Worm (Caenorhabditis elegans) whole organism, young adult: ENCODE data around the gene dct-8.

ENCODE experiments used
- B0035.1 ChIP-seq: sonication (generic microtip); optimal IDR thresholded peaks from 2 replicates; lab custom pipeline; 2016; ENCODE audit warnings: missing genetic modification characterization, mild to moderate bottlenecking, missing compliant biosample characterization, missing genotype, missing genetic modification reagents
- B0261.1 ChIP-seq: sonication (generic microtip); optimal IDR thresholded peaks from 2 replicates; lab custom pipeline; 2016; ENCODE audit warnings: mild to moderate bottlenecking, missing genetic modification characterization, moderate library complexity, missing compliant biosample characterization
- C06A6.2 ChIP-seq: fragments of 200-800 bp; sonication (Bioruptor generic); conservative IDR thresholded peaks from 2 replicates; pipeline ENCODE4 v1.3.6; 2022; ENCODE audit warnings: missing genetic modification characterization, missing compliant biosample characterization
- F33H1.4 ChIP-seq: fragments of 200-800 bp; sonication (Bioruptor generic); IDR thresholded peaks from 2 replicates; pipeline ENCODE4 v1.3.6; 2022; ENCODE audit warnings: missing genetic modification reagents, missing genetic modification characterization, missing compliant biosample characterization
- F39B2.1 ChIP-seq: fragments of 200-800 bp; sonication (Bioruptor generic); IDR thresholded peaks from 2 replicates; pipeline ENCODE4 v1.3.6; 2022; ENCODE audit warnings: missing genetic modification reagents, missing genetic modification characterization, missing compliant biosample characterization
- F57C9.4 ChIP-seq: sonication (generic microtip); optimal IDR thresholded peaks from 2 replicates; lab custom pipeline; 2017; ENCODE audit warnings: mild to moderate bottlenecking, missing genetic modification characterization, missing compliant biosample characterization
- akir-1 ChIP-seq: fragments of 200-800 bp; sonication (Bioruptor generic); optimal IDR thresholded peaks from 2 replicates; lab custom pipeline; 2018; ENCODE audit warnings: mild to moderate bottlenecking, missing genetic modification characterization, moderate library complexity, missing compliant biosample characterization
- atf-7 ChIP-seq: sonication (generic microtip); optimal IDR thresholded peaks from 2 replicates; lab custom pipeline; 2017; ENCODE audit warnings: mild to moderate bottlenecking, missing genetic modification characterization, missing compliant biosample characterization
- dox-1 ChIP-seq: fragments of 200-800 bp; sonication (Bioruptor generic); IDR thresholded peaks from 2 replicates; pipeline ENCODE4 v1.3.6; 2022; ENCODE audit warnings: missing genetic modification reagents, missing genetic modification characterization, missing compliant biosample characterization
- dpff-1 ChIP-seq: sonication (generic microtip); optimal IDR thresholded peaks from 2 replicates; lab custom pipeline; 2017; ENCODE audit warnings: mild to moderate bottlenecking, missing genetic modification characterization, missing compliant biosample characterization
- efl-1 ChIP-seq: fragments of 150-350 bp; optimal IDR thresholded peaks from 2 replicates; lab custom pipeline; 2014; ENCODE audit warnings: missing biosample characterization, missing genetic modification reagents, missing genetic modification characterization
- ekl-4 ChIP-seq: fragments of 200-800 bp; sonication (Bioruptor generic); IDR thresholded peaks from 2 replicates; pipeline ENCODE4 v1.3.6; 2022; ENCODE audit warnings: missing genetic modification reagents, missing genetic modification characterization, missing compliant biosample characterization
- gei-17 ChIP-seq: fragments of 200-800 bp; sonication (Bioruptor generic); optimal IDR thresholded peaks from 2 replicates; lab custom pipeline; 2018; ENCODE audit warnings: mild to moderate bottlenecking, missing genetic modification characterization, missing compliant biosample characterization
- hlh-12 ChIP-seq: sonication (generic microtip); optimal IDR thresholded peaks from 2 replicates; lab custom pipeline; 2016; ENCODE audit warnings: missing genetic modification characterization, missing compliant biosample characterization
- hlh-26 ChIP-seq: fragments of 200-800 bp; sonication (Bioruptor generic); conservative IDR thresholded peaks from 2 replicates; pipeline ENCODE4 v1.3.6; 2022; ENCODE audit warnings: missing genetic modification reagents, missing genetic modification characterization, missing compliant biosample characterization
- lag-1 ChIP-seq: fragments of 200-800 bp; sonication (Bioruptor generic); IDR thresholded peaks from 2 replicates; pipeline ENCODE4 v1.3.6; 2022; ENCODE audit warnings: missing genetic modification reagents, missing genetic modification characterization, missing compliant biosample characterization
- let-607 ChIP-seq, 2 experiments: fragments of 200-800 bp in 1 of 2; sonication (Bioruptor generic) in 1 of 2; sonication (generic microtip) in 1 of 2; optimal IDR thresholded peaks; 2 replicates each; lab custom pipeline; 2016 to 2018; ENCODE audit warnings: mild to moderate bottlenecking in 2 of 2, missing compliant biosample characterization in 2 of 2, missing genetic modification characterization in 2 of 2, moderate library complexity in 2 of 2, missing genotype in 1 of 2
- lin-26 ChIP-seq: fragments of 200-800 bp; sonication (Bioruptor generic); IDR thresholded peaks from 2 replicates; pipeline ENCODE4 v1.3.6; 2022; ENCODE audit warnings: missing genetic modification reagents, missing genetic modification characterization, missing compliant biosample characterization
- lin-54 ChIP-seq: fragments of 200-800 bp; sonication (Bioruptor generic); optimal IDR thresholded peaks from 2 replicates; lab custom pipeline; 2018; ENCODE audit warnings: mild to moderate bottlenecking, missing genetic modification characterization, missing compliant biosample characterization
- lsy-27 ChIP-seq: sonication (generic microtip); optimal IDR thresholded peaks from 2 replicates; lab custom pipeline; 2017; ENCODE audit warnings: missing genetic modification characterization, mild to moderate bottlenecking, missing compliant biosample characterization, antibody characterized with exemption, missing genotype, borderline replicate concordance; ENCODE audit not compliant: insufficient read depth
- madf-3 ChIP-seq: fragments of 200-800 bp; sonication (Bioruptor generic); IDR thresholded peaks from 2 replicates; pipeline ENCODE4 v1.3.6; 2022; ENCODE audit warnings: missing genetic modification reagents, missing genetic modification characterization, missing compliant biosample characterization
- nhr-120 ChIP-seq: fragments of 200-800 bp; sonication (Bioruptor generic); IDR thresholded peaks from 2 replicates; pipeline ENCODE4 v1.3.6; 2022; ENCODE audit warnings: missing genetic modification characterization, missing compliant biosample characterization
- snpc-1.1 ChIP-seq: sonication (generic microtip); optimal IDR thresholded peaks from 2 replicates; lab custom pipeline; 2017; ENCODE audit warnings: missing genetic modification characterization, mild to moderate bottlenecking, missing compliant biosample characterization, antibody characterized with exemption, moderate library complexity, missing genotype, missing genetic modification reagents; ENCODE audit not compliant: insufficient read depth
- snpc-3.4 ChIP-seq: sonication (generic microtip); optimal IDR thresholded peaks from 2 replicates; lab custom pipeline; 2017; ENCODE audit warnings: missing genetic modification characterization, mild to moderate bottlenecking, missing compliant biosample characterization, antibody characterized with exemption, moderate library complexity, missing genotype, missing genetic modification reagents
- snpc-4 ChIP-seq, 5 experiments: fragments of 150-350 bp in 1 of 5; sonication (generic microtip) in 4 of 5; optimal IDR thresholded peaks; 2 replicates each; lab custom pipeline; 2014 to 2018; ENCODE audit warnings: missing genetic modification characterization in 5 of 5, missing biosample characterization in 3 of 5, antibody characterized with exemption in 2 of 5, mild to moderate bottlenecking in 2 of 5, missing compliant biosample characterization in 2 of 5, missing genotype in 2 of 5, moderate library complexity in 2 of 5, missing genetic modification reagents in 1 of 5
- somi-1 ChIP-seq: fragments of 200-800 bp; sonication (Bioruptor generic); optimal IDR thresholded peaks from 2 replicates; lab custom pipeline; 2018; ENCODE audit warnings: mild to moderate bottlenecking, missing genetic modification characterization, missing compliant biosample characterization
- tbp1 ChIP-seq: fragments of 200-800 bp; sonication (Bioruptor generic); optimal IDR thresholded peaks from 2 replicates; lab custom pipeline; 2018; ENCODE audit warnings: mild to moderate bottlenecking, missing genetic modification characterization, missing compliant biosample characterization
- tbx-9 ChIP-seq: sonication (generic microtip); optimal IDR thresholded peaks from 2 replicates; lab custom pipeline; 2016; ENCODE audit warnings: borderline replicate concordance, missing genetic modification characterization, inconsistent platforms, missing compliant biosample characterization
- xnd-1 ChIP-seq: sonication (generic microtip); optimal IDR thresholded peaks from 2 replicates; lab custom pipeline; 2016; ENCODE audit warnings: missing genotype, missing genetic modification reagents, missing genetic modification characterization, missing compliant biosample characterization
- zfh-2 ChIP-seq: fragments of 200-800 bp; sonication (Bioruptor generic); conservative IDR thresholded peaks from 2 replicates; pipeline ENCODE4 v1.3.6; 2022; ENCODE audit warnings: missing genetic modification reagents, missing genetic modification characterization, missing compliant biosample characterization
- ztf-25 ChIP-seq: fragments of 200-800 bp; sonication (Bioruptor generic); IDR thresholded peaks from 2 replicates; pipeline ENCODE4 v1.3.6; 2022; ENCODE audit warnings: missing genetic modification reagents, missing genetic modification characterization, missing compliant biosample characterization
- ztf-6 ChIP-seq: fragments of 200-800 bp; sonication (Bioruptor generic); IDR thresholded peaks from 2 replicates; pipeline ENCODE4 v1.3.6; 2022; ENCODE audit warnings: missing genetic modification reagents, missing genetic modification characterization, missing compliant biosample characterization

The dct-8 gene

ce11 chrIV:3894770-3895169 lies at the start of gene dct-8:
Gene dct-8 (plus strand): TSS chrIV:3895070.
- no peak for TF ChIP-seq B0261.1 (tag; lab: Kevin White, UChicago)
- no peak for TF ChIP-seq ztf-6

- TF ChIP-seq zfh-2 (GFP tag; lab: Robert Waterston, UW) (peak; percentile 40; the same call in 1 of the 2 replicates), tbx-9 (tag; lab: Kevin White, UChicago) (no peak), hlh-12 (no peak), madf-3 (GFP tag; lab: Robert Waterston, UW) (0 out of 2 replicates have a peak, but pooled peaks have one; percentile 19)
These were observed 47.4 kb upstream of the dct-8 start for ce11 chrIV:3847489-3847888.

ce11 chrIV:3848985-3849384 lies 45.9 kb upstream of the dct-8 start:
- TF ChIP-seq gei-17 (GFP tag; lab: Kevin White, UChicago) (no peak), lin-54 (GFP tag; lab: Kevin White, UChicago) (no peak), dpff-1 (tag; lab: Kevin White, UChicago) (no peak), let-607 (tag; optimal IDR thresholded peaks at IDR 0.05; lab: Kevin White, UChicago) (no peak), lag-1 (GFP tag; lab: Robert Waterston, UW) (no peak), lsy-27 (tag; lab: Kevin White, UChicago) (no peak), ztf-6 (no peak), C06A6.2 (GFP tag; lab: Robert Waterston, UW) (no peak), nhr-120 (GFP tag; lab: Robert Waterston, UW) (no peak), hlh-26 (GFP tag; lab: Robert Waterston, UW) (no peak), somi-1 (GFP tag; lab: Kevin White, UChicago) (no peak), akir-1 (GFP tag; lab: Kevin White, UChicago) (no peak)

- TF ChIP-seq ztf-25 (GFP tag; lab: Robert Waterston, UW) (no peak), atf-7 (tag; lab: Kevin White, UChicago) (no peak), B0035.1 (tag; lab: Kevin White, UChicago) (no peak), snpc-4 (GFP tag; optimal IDR thresholded peaks at IDR 0.05; lab: Kevin White, UChicago) (no peak), snpc-4 (tag; optimal IDR thresholded peaks at IDR 0.05; lab: Kevin White, UChicago) (no peak)
These were observed 41.3 kb upstream of the dct-8 start for ce11 chrIV:3853557-3853956.

- TF ChIP-seq snpc-3.4 (tag; lab: Kevin White, UChicago) (no peak), snpc-1.1 (tag; lab: Kevin White, UChicago) (no peak), dox-1 (peak; percentile 30; the same call in 1 of the 2 replicates), xnd-1 (tag; lab: Kevin White, UChicago) (no peak), zfh-2 (GFP tag; lab: Robert Waterston, UW) (peak; percentile 50), efl-1 (no peak), tbp1 (GFP tag; lab: Kevin White, UChicago) (no peak), lin-26 (GFP tag; lab: Robert Waterston, UW) (no peak), F39B2.1 (GFP tag; lab: Robert Waterston, UW) (no peak), F33H1.4 (no peak), somi-1 (GFP tag; lab: Kevin White, UChicago) (no peak), ekl-4 (GFP tag; lab: Robert Waterston, UW) (no peak), F57C9.4 (tag; lab: Kevin White, UChicago) (no peak)
These were observed 40.3 kb upstream of the dct-8 start for ce11 chrIV:3854606-3855005.
